Fruit fly (Drosophila melanogaster) whole organism, prepupa: Measurements from ENCODE around the gene fz3.
A peak's percentile ranks its signal among the peaks of the same experiment; 100 is the strongest.

Experiments used
- CG10631 ChIP-seq: fragments of 200-800 bp; sonication (Bioruptor generic); optimal IDR thresholded peaks from 2 replicates; lab custom pipeline; 2016; ENCODE audit warnings: missing biosample characterization, missing genetic modification characterization
- CG10669 ChIP-seq: fragments of 200-800 bp; sonication (Bioruptor generic); optimal IDR thresholded peaks from 3 replicates; lab custom pipeline; 2018; ENCODE audit warnings: missing biosample characterization, mild to moderate bottlenecking, missing genetic modification characterization, moderate library complexity
- CG11294 ChIP-seq: fragments of 200-800 bp; sonication (Bioruptor generic); IDR thresholded peaks from 2 replicates; pipeline ENCODE4 v1.3.6; 2022; ENCODE audit warnings: missing biosample characterization, missing genetic modification characterization
- CG11902 ChIP-seq: fragments of 200-800 bp; sonication (Bioruptor generic); optimal IDR thresholded peaks from 3 replicates; lab custom pipeline; 2016; ENCODE audit warnings: missing biosample characterization, missing genetic modification characterization
- CG15336 ChIP-seq: fragments of 200-800 bp; sonication (Bioruptor generic); IDR thresholded peaks from 2 replicates; pipeline ENCODE4 v1.3.6; 2022; ENCODE audit warnings: missing biosample characterization, missing genetic modification characterization
- CG1621 ChIP-seq: fragments of 200-800 bp; sonication (Bioruptor generic); optimal IDR thresholded peaks from 3 replicates; lab custom pipeline; 2018; ENCODE audit warnings: missing biosample characterization, mild to moderate bottlenecking, missing genetic modification characterization
- CG16779 ChIP-seq: fragments of 200-800 bp; sonication (Bioruptor generic); optimal IDR thresholded peaks from 3 replicates; lab custom pipeline; 2017; ENCODE audit warnings: missing biosample characterization, mild to moderate bottlenecking, missing genetic modification characterization
- CG34406 ChIP-seq: fragments of 200-800 bp; sonication (Bioruptor generic); optimal IDR thresholded peaks from 3 replicates; lab custom pipeline; 2016; ENCODE audit warnings: missing biosample characterization, missing genetic modification characterization
- CG4318 ChIP-seq: fragments of 200-800 bp; sonication (Bioruptor generic); optimal IDR thresholded peaks from 3 replicates; lab custom pipeline; 2017; ENCODE audit warnings: missing biosample characterization, mild to moderate bottlenecking, missing genetic modification characterization
- CG6792 ChIP-seq: fragments of 200-800 bp; sonication (Bioruptor generic); optimal IDR thresholded peaks from 3 replicates; lab custom pipeline; 2016; ENCODE audit warnings: missing biosample characterization, missing genetic modification characterization
- CG8319 ChIP-seq: fragments of 200-800 bp; sonication (Bioruptor generic); optimal IDR thresholded peaks from 3 replicates; lab custom pipeline; 2016; ENCODE audit warnings: missing biosample characterization, missing genetic modification characterization
- CG9139 ChIP-seq: fragments of 200-800 bp; sonication (Bioruptor generic); optimal IDR thresholded peaks from 3 replicates; lab custom pipeline; 2017; ENCODE audit warnings: missing biosample characterization, mild to moderate bottlenecking, missing genetic modification characterization
- Eip75B ChIP-seq: fragments of 200-800 bp; sonication (Bioruptor generic); optimal IDR thresholded peaks from 3 replicates; lab custom pipeline; 2016; ENCODE audit warnings: missing biosample characterization, missing genetic modification characterization
- Eip78C ChIP-seq: fragments of 200-800 bp; sonication (Bioruptor generic); peaks from one replicate; lab custom pipeline; 2016; ENCODE audit warnings: missing biosample characterization, missing genetic modification characterization
- Eip93F ChIP-seq: fragments of 200-800 bp; sonication (Bioruptor generic); optimal IDR thresholded peaks from 2 replicates; lab custom pipeline; 2016; ENCODE audit warnings: missing biosample characterization, mild to moderate bottlenecking, missing genetic modification characterization
- Ets21C ChIP-seq: fragments of 200-800 bp; sonication (Bioruptor generic); optimal IDR thresholded peaks from 3 replicates; lab custom pipeline; 2016; ENCODE audit warnings: missing biosample characterization, missing genetic modification characterization
- Ets96B ChIP-seq: fragments of 200-800 bp; optimal IDR thresholded peaks from 2 replicates; lab custom pipeline; 2019; ENCODE audit warnings: missing biosample characterization, mild to moderate bottlenecking, missing genetic modification characterization, moderate library complexity
- Gug ChIP-seq: fragments of 200-800 bp; sonication (Bioruptor generic); IDR thresholded peaks from 2 replicates; pipeline ENCODE4 v1.3.6; 2022; ENCODE audit warnings: missing biosample characterization, missing genetic modification characterization
- Hr38 ChIP-seq: sonication (Bioruptor generic); optimal IDR thresholded peaks from 2 replicates; lab custom pipeline; 2016; ENCODE audit warnings: missing biosample characterization, missing genetic modification characterization
- Hr39 ChIP-seq: fragments of 200-800 bp; sonication (Bioruptor generic); optimal IDR thresholded peaks from 2 replicates; lab custom pipeline; 2016; ENCODE audit warnings: missing biosample characterization, missing genetic modification characterization
- Hr4 ChIP-seq: fragments of 200-800 bp; sonication (Bioruptor generic); optimal IDR thresholded peaks from 3 replicates; lab custom pipeline; 2016; ENCODE audit warnings: missing biosample characterization, missing genetic modification characterization
- Smox ChIP-seq: fragments of 200-800 bp; sonication (Bioruptor generic); optimal IDR thresholded peaks from 3 replicates; lab custom pipeline; 2016; ENCODE audit warnings: missing biosample characterization, missing genetic modification characterization
- Sox102F ChIP-seq: fragments of 200-800 bp; sonication (Bioruptor generic); optimal IDR thresholded peaks from 2 replicates; lab custom pipeline; 2016; ENCODE audit warnings: missing biosample characterization, mild to moderate bottlenecking, missing genetic modification characterization
- achi ChIP-seq: fragments of 200-800 bp; sonication (Bioruptor generic); optimal IDR thresholded peaks from 3 replicates; lab custom pipeline; 2016; ENCODE audit warnings: missing biosample characterization, missing genetic modification characterization
- acj6 ChIP-seq: fragments of 200-800 bp; sonication (Bioruptor generic); optimal IDR thresholded peaks from 3 replicates; lab custom pipeline; 2016; ENCODE audit warnings: missing biosample characterization, missing genetic modification characterization
- fd85E ChIP-seq: fragments of 200-800 bp; sonication (Bioruptor generic); optimal IDR thresholded peaks from 3 replicates; lab custom pipeline; 2016; ENCODE audit warnings: missing biosample characterization, missing genetic modification characterization
- net ChIP-seq: fragments of 200-800 bp; sonication (Bioruptor generic); optimal IDR thresholded peaks from 3 replicates; lab custom pipeline; 2016; ENCODE audit warnings: missing biosample characterization, missing genetic modification characterization
- spab ChIP-seq: fragments of 200-800 bp; sonication (Bioruptor generic); optimal IDR thresholded peaks from 2 replicates; lab custom pipeline; 2017; ENCODE audit warnings: missing biosample characterization, mild to moderate bottlenecking, missing genetic modification characterization, missing genetic modification reagents
- ss ChIP-seq, 2 experiments: fragments of 200-800 bp; sonication (Bioruptor generic); optimal IDR thresholded peaks; 2 replicates in 1 of 2; 3 replicates in 1 of 2; lab custom pipeline; 2017 to 2018; ENCODE audit warnings: mild to moderate bottlenecking in 2 of 2, missing biosample characterization in 2 of 2, missing genetic modification characterization in 2 of 2, moderate library complexity in 1 of 2
- svp ChIP-seq: fragments of 200-800 bp; sonication (Bioruptor generic); peaks from one replicate; lab custom pipeline; 2016; ENCODE audit warnings: missing biosample characterization, missing genetic modification characterization
- vri ChIP-seq: fragments of 200-800 bp; sonication (Bioruptor generic); optimal IDR thresholded peaks from 3 replicates; lab custom pipeline; 2016; ENCODE audit warnings: missing biosample characterization, mild to moderate bottlenecking, missing genetic modification characterization

Gene fz3

dm6 chrX:739621-740216, 30.0 kb upstream of the fz3 start (continued):
- TF ChIP-seq Ets96B (tag; lab: Kevin White, UChicago) (peak; percentile 41), CG16779 (tag; lab: Kevin White, UChicago) (no peak), achi (GFP tag; lab: Kevin White, UChicago) (peak; percentile 59), svp (GFP tag; lab: Kevin White, UChicago) (peak; percentile 86), CG6792 (GFP tag; lab: Kevin White, UChicago) (peak; percentile 79), CG9139 (GFP tag; lab: Kevin White, UChicago) (peak; percentile 57), CG4318 (GFP tag; lab: Kevin White, UChicago) (peak; percentile 2), Hr4 (no peak), CG8319 (GFP tag; lab: Kevin White, UChicago) (peak; percentile 23), Hr38 (GFP tag; lab: Kevin White, UChicago) (no peak), Gug (no peak), CG11902 (GFP tag; lab: Kevin White, UChicago) (peak; percentile 62), CG10669 (peak; percentile 30), Eip78C (GFP tag; lab: Kevin White, UChicago) (peak; percentile 87), CG11294 (GFP tag; lab: Robert Waterston, UW) (no peak), Smox (GFP tag; lab: Kevin White, UChicago) (no peak), Hr39 (GFP tag; lab: Kevin White, UChicago) (peak; percentile 63)

- TF ChIP-seq Gug: no peak
- TF ChIP-seq Eip75B (GFP tag; lab: Kevin White, UChicago): no peak
- no peak for TF ChIP-seq Sox102F (GFP tag; lab: Kevin White, UChicago)
- no peak for TF ChIP-seq fd85E (GFP tag; lab: Kevin White, UChicago)
Observed at dm6 chrX:750047-750446, 19.7 kb upstream of the fz3 start, which contains the start of gene CG5254. TSS of gene CG5254 (plus strand) at chrX:750347.

- TF ChIP-seq Gug (no peak), CG11902 (GFP tag; lab: Kevin White, UChicago) (no peak), vri (GFP tag; lab: Kevin White, UChicago) (no peak), CG9139 (GFP tag; lab: Kevin White, UChicago) (no peak), svp (GFP tag; lab: Kevin White, UChicago) (no peak), net (GFP tag; lab: Kevin White, UChicago) (no peak), Sox102F (GFP tag; lab: Kevin White, UChicago) (no peak), CG4318 (GFP tag; lab: Kevin White, UChicago) (no peak), Eip93F (GFP tag; lab: Kevin White, UChicago) (no peak), Ets21C (GFP tag; lab: Kevin White, UChicago) (no peak), CG1621 (tag; lab: Kevin White, UChicago) (no peak), Hr38 (GFP tag; lab: Kevin White, UChicago) (no peak), spab (no peak), ss (GFP tag; optimal IDR thresholded peaks at IDR 0.05; lab: Kevin White, UChicago) (no peak), CG6792 (GFP tag; lab: Kevin White, UChicago) (no peak), CG10631 (GFP tag; lab: Kevin White, UChicago) (no peak), CG15336 (GFP tag; lab: Robert Waterston, UW) (no peak), CG11294 (GFP tag; lab: Robert Waterston, UW) (no peak)
- TF ChIP-seq, all 60 proteins: peak for 0
Observed at dm6 chrX:751201-751600, 18.5 kb upstream of the fz3 start, which contains the start of gene CG13362. TSS of gene CG13362 (minus strand) at chrX:751301.

- TF ChIP-seq Ets21C (GFP tag; lab: Kevin White, UChicago): no peak
- TF ChIP-seq acj6: no peak
- TF ChIP-seq ss (GFP tag; optimal IDR thresholded peaks at IDR 0.05; lab: Kevin White, UChicago): no peak
- no peak for TF ChIP-seq CG34406 (GFP tag; lab: Kevin White, UChicago)
- no peak for TF ChIP-seq CG9139 (GFP tag; lab: Kevin White, UChicago)
- TF ChIP-seq CG10631 (GFP tag; lab: Kevin White, UChicago): no peak
Observed at dm6 chrX:753553-753952, 16.2 kb upstream of the fz3 start, which contains the start of gene CG13361. TSS of gene CG13361 (minus strand) at chrX:753653.
